Worm (Caenorhabditis elegans) whole organism, midembryonic: ENCODE measurements around the gene slcf-2.

Experiments
- T22C8.4 ChIP-seq: fragments of 200-800 bp; sonication (Bioruptor generic); IDR thresholded peaks from 2 replicates; pipeline ENCODE4 v1.3.6; 2022; ENCODE audit warnings: missing genetic modification characterization, missing compliant biosample characterization
- flt-1 ChIP-seq: fragments of 200-800 bp; sonication (Bioruptor generic); IDR thresholded peaks from 2 replicates; pipeline ENCODE4 v1.3.6; 2022; ENCODE audit warnings: missing genetic modification characterization, missing compliant biosample characterization
- ztf-29 ChIP-seq: fragments of 200-800 bp; sonication (Bioruptor generic); IDR thresholded peaks from 2 replicates; pipeline ENCODE4 v1.3.6; 2022; ENCODE audit warnings: missing genetic modification reagents, missing genetic modification characterization, missing compliant biosample characterization

- TF ChIP-seq flt-1 (no peak), T22C8.4 (GFP tag; lab: Robert Waterston, UW) (no peak), ztf-29 (GFP tag; lab: Robert Waterston, UW) (no peak)
Observed at ce11 chrX:3396735-3397134, 3.1 kb downstream of the slcf-2 start.
